Worm (Caenorhabditis elegans): ENCODE results near the gene evl-20.

DNA sequence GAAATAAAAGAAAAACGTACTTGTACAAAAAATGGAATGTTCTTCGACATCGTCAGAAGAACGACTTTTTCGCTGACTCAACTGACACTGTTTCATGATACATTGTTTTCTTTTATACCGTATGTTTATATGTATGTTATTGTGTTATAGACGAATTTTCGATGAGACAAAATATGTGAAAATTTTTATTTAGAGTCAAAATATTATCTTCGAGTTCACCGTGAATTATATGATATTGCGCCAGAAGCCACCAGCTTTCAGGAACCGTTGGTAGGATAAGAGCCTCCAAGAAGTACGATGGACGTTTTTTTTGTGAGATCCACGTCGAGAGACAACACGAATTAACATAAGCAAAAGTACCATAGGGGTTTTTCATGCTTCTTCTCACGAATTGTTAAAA lies 12.0 kb downstream of the evl-20 start, which contains the start of gene F22B5.6:
- TF ChIP-seq flt-1 (GFP tag; IDR thresholded peaks at IDR 0.05) (no peak), med-1 (GFP tag; optimal IDR thresholded peaks at IDR 0.05; ENCODE audit: insufficient read depth) (no peak), tab-1 (GFP tag; IDR thresholded peaks at IDR 0.05) (no peak), ztf-23 (GFP tag; IDR thresholded peaks at IDR 0.05) (no peak)

Measured in whole organism, midembryonic.